Worm (Caenorhabditis elegans): ENCODE results near the gene lron-13.

lron-13 gene

ce11 chrIII:13549960-13550359, 22.7 kb downstream of the lron-13 start:
- no peak for TF ChIP-seq W03F9.2 (tag; optimal IDR thresholded peaks at IDR 0.05)
- TF ChIP-seq dao-5 (tag; optimal IDR thresholded peaks at IDR 0.05): no peak
- TF ChIP-seq him-1 (tag; optimal IDR thresholded peaks at IDR 0.05): no peak

ce11 chrIII:13555234-13555633, 28.0 kb downstream of the lron-13 start, which contains the start of gene scav-2:
TSS of gene scav-2 (minus strand) at chrIII:13555334.
- no peak for TF ChIP-seq W03F9.2 (tag; optimal IDR thresholded peaks at IDR 0.05)

ce11 chrIII:13556039-13556438, 28.8 kb downstream of the lron-13 start:
- TF ChIP-seq W03F9.2 (tag; optimal IDR thresholded peaks at IDR 0.05) (no peak), dao-5 (tag; optimal IDR thresholded peaks at IDR 0.05) (no peak), him-1 (tag; optimal IDR thresholded peaks at IDR 0.05) (no peak)

ce11 chrIII:13560715-13561114, 33.5 kb downstream of the lron-13 start:
- TF ChIP-seq dao-5 (tag; optimal IDR thresholded peaks at IDR 0.05) (no peak), W03F9.2 (tag; optimal IDR thresholded peaks at IDR 0.05) (no peak), him-1 (tag; optimal IDR thresholded peaks at IDR 0.05) (no peak)

ce11 chrIII:13561233-13561632, 34.0 kb downstream of the lron-13 start:
- no peak for TF ChIP-seq dao-5 (tag; optimal IDR thresholded peaks at IDR 0.05)
- TF ChIP-seq W03F9.2 (tag; optimal IDR thresholded peaks at IDR 0.05): no peak
- TF ChIP-seq him-1 (tag; optimal IDR thresholded peaks at IDR 0.05): no peak

- no peak for TF ChIP-seq him-1 (tag; optimal IDR thresholded peaks at IDR 0.05)
- no peak for TF ChIP-seq W03F9.2 (tag; optimal IDR thresholded peaks at IDR 0.05)
These were observed 35.8 kb downstream of the lron-13 start, which contains the start of gene T05D4.2 for ce11 chrIII:13563000-13563522. TSS of gene T05D4.2 (minus strand) at chrIII:13563082.

- TF ChIP-seq W03F9.2 (tag; optimal IDR thresholded peaks at IDR 0.05) (no peak), dao-5 (tag; optimal IDR thresholded peaks at IDR 0.05) (no peak), him-1 (tag; optimal IDR thresholded peaks at IDR 0.05) (no peak)
These were observed 36.3 kb downstream of the lron-13 start for ce11 chrIII:13563583-13563982.

- no peak for TF ChIP-seq dao-5 (tag; optimal IDR thresholded peaks at IDR 0.05)
- peak; percentile 45 for TF ChIP-seq him-1 (tag; optimal IDR thresholded peaks at IDR 0.05)
These were observed 37.7 kb downstream of the lron-13 start, which contains the start of gene aldo-1 for ce11 chrIII:13564929-13565328. TSS of gene aldo-1 (minus strand) at chrIII:13564937.

- TF ChIP-seq him-1 (tag; optimal IDR thresholded peaks at IDR 0.05) (no peak), dao-5 (tag; optimal IDR thresholded peaks at IDR 0.05) (no peak), W03F9.2 (tag; optimal IDR thresholded peaks at IDR 0.05) (no peak)
These were observed 38.7 kb downstream of the lron-13 start for ce11 chrIII:13565972-13566371.

ce11 chrIII:13570347-13570746, 43.1 kb downstream of the lron-13 start, which contains the start of gene exc-12:
TSS of gene exc-12 (minus strand) at chrIII:13570447.
- TF ChIP-seq him-1 (tag; optimal IDR thresholded peaks at IDR 0.05) (no peak), W03F9.2 (tag; optimal IDR thresholded peaks at IDR 0.05) (no peak), dao-5 (tag; optimal IDR thresholded peaks at IDR 0.05) (no peak)

- TF ChIP-seq W03F9.2 (tag; optimal IDR thresholded peaks at IDR 0.05) (no peak), dao-5 (tag; optimal IDR thresholded peaks at IDR 0.05) (no peak), him-1 (tag; optimal IDR thresholded peaks at IDR 0.05) (no peak)
These were observed 48.5 kb downstream of the lron-13 start, which contains the start of gene osm-7 for ce11 chrIII:13575610-13576232. TSS of gene osm-7 (plus strand) at chrIII:13576182.

- TF ChIP-seq him-1 (tag; optimal IDR thresholded peaks at IDR 0.05) (no peak), dao-5 (tag; optimal IDR thresholded peaks at IDR 0.05) (no peak)
These were observed 52.8 kb downstream of the lron-13 start for ce11 chrIII:13580076-13580475.

- TF ChIP-seq W03F9.2 (tag; optimal IDR thresholded peaks at IDR 0.05) (no peak), dao-5 (tag; optimal IDR thresholded peaks at IDR 0.05) (no peak), him-1 (tag; optimal IDR thresholded peaks at IDR 0.05) (no peak)
These were observed 53.3 kb downstream of the lron-13 start, which contains the start of gene T05D4.5 for ce11 chrIII:13580538-13580937. TSS of gene T05D4.5 (plus strand) at chrIII:13580838.

ce11 chrIII:13581727-13582126, 54.5 kb downstream of the lron-13 start:
- TF ChIP-seq W03F9.2 (tag; optimal IDR thresholded peaks at IDR 0.05): no peak
- TF ChIP-seq him-1 (tag; optimal IDR thresholded peaks at IDR 0.05): no peak

Measured in whole organism, L4/young adult.